Fruit fly (Drosophila melanogaster): ENCODE results near the gene cm.

cm gene

DNA sequence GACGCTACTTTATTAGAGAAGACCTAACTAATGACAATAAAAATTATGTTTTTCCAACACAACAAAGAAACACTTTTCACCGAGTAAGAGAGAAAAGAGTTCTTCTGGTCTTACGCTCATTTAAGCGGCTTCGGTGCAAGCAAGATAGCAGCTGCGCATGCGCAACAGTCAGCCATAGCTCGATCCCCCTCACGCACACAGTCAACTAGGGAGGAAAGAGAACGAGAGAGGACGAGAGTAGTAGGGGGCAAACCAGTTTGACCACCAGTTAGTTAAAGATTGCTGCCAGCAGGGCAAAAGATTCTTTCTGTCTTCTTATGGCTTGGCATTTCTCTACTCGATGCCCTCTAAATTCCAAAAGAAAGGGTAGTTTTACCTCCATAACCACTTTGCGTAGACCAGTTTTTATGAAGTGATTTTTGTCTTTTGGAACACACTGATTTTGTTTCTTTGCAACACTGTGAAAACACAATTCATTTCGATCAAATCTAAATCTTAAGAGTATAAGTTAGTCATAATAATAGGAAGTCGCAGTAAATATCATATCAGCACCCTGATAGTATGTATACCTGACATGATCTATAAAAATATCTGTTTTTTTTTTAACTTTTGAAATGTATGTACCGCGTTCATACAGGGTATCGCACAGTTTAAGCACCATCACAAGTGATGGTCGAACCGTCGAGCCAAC is 10.4 kb downstream of the cm start (continued):
- peak; percentile 29 for TF ChIP-seq CG3919 (GFP tag; optimal IDR thresholded peaks at IDR 0.05)
- TF ChIP-seq Hr38 (GFP tag; optimal IDR thresholded peaks at IDR 0.05): no peak
- no peak for TF ChIP-seq CG11762 (GFP tag; optimal IDR thresholded peaks at IDR 0.05; ENCODE audit: insufficient read depth)
- peak; percentile 60 for TF ChIP-seq CG10631 (GFP tag; optimal IDR thresholded peaks at IDR 0.05)
- no peak for TF ChIP-seq Met (GFP tag; optimal IDR thresholded peaks at IDR 0.05)
- TF ChIP-seq CG1621 (tag; optimal IDR thresholded peaks at IDR 0.05): no peak
- no peak for TF ChIP-seq Eip93F (GFP tag; optimal IDR thresholded peaks at IDR 0.05)
- no peak for TF ChIP-seq CG6854 (GFP tag; optimal IDR thresholded peaks at IDR 0.05)
- peak; percentile 52 for TF ChIP-seq pdm3 (GFP tag; optimal IDR thresholded peaks at IDR 0.05)
- TF ChIP-seq Sox15 (GFP tag; optimal IDR thresholded peaks at IDR 0.05): no peak
- TF ChIP-seq CG8119 (GFP tag; IDR thresholded peaks at IDR 0.05): no peak
- no peak for TF ChIP-seq CG9139 (GFP tag; optimal IDR thresholded peaks at IDR 0.05)
- no peak; the same call in 1 of the 2 replicates for TF ChIP-seq CG15336 (GFP tag; IDR thresholded peaks at IDR 0.05)
- no peak for TF ChIP-seq fd85E (GFP tag; optimal IDR thresholded peaks at IDR 0.05)
- peak; percentile 16 for TF ChIP-seq net (GFP tag; optimal IDR thresholded peaks at IDR 0.05)
- TF ChIP-seq cyc (GFP tag; optimal IDR thresholded peaks at IDR 0.05): peak; percentile 38
- peak; percentile 29 for TF ChIP-seq CG31627 (GFP tag; optimal IDR thresholded peaks at IDR 0.05)
- TF ChIP-seq Smox (GFP tag; optimal IDR thresholded peaks at IDR 0.05): peak; percentile 42
- peak; percentile 28 for TF ChIP-seq dsx (GFP tag; optimal IDR thresholded peaks at IDR 0.05; ENCODE audit: poor library complexity, severe bottlenecking)
- peak; percentile 37 for TF ChIP-seq OdsH (GFP tag; optimal IDR thresholded peaks at IDR 0.05)
- peak; percentile 46 for TF ChIP-seq acj6 (GFP tag; optimal IDR thresholded peaks at IDR 0.05)
- TF ChIP-seq Eip78C (GFP tag): peak; percentile 81
- TF ChIP-seq CG3032 (tag; optimal IDR thresholded peaks at IDR 0.05): no peak
- no peak for TF ChIP-seq Gug (GFP tag; IDR thresholded peaks at IDR 0.05)
- no peak for TF ChIP-seq CG11294 (GFP tag; IDR thresholded peaks at IDR 0.05)
- TF ChIP-seq Hr4 (GFP tag; optimal IDR thresholded peaks at IDR 0.05): peak; percentile 49

DNA sequence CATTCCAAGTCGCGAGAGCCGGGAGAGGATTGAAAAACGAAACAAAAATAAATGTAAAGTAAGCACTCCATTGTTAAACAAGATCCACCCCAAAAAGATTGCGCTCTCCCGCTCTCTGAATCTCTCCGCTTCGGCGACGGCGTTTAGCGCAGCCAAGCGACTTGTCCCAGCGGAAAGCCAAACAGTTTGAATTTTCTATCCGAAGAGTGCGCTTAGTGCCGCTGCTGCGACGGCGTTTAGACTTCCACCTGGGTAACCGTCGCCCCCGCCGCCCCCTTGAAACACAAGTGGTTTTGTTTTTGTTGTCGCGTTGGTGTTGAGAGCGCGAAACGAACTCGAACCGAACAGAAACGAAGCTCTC is 12.5 kb downstream of the cm start, which contains the start of gene Inx2:
Gene Inx2 (plus strand): TSS at position 181 of the 361 bp plus-strand sequence.
- TF ChIP-seq CG9139 (GFP tag; optimal IDR thresholded peaks at IDR 0.05) (peak; percentile 42), CG6276 (GFP tag; optimal IDR thresholded peaks at IDR 0.05) (peak; percentile 5), dsx (GFP tag; optimal IDR thresholded peaks at IDR 0.05; ENCODE audit: poor library complexity, severe bottlenecking) (peak; percentile 39), Met (GFP tag; optimal IDR thresholded peaks at IDR 0.05) (no peak), CG31627 (GFP tag; optimal IDR thresholded peaks at IDR 0.05) (no peak), CG6163 (GFP tag; IDR thresholded peaks at IDR 0.05) (peak; percentile 74; the same call in 2 of the 3 replicates), esn (GFP tag; optimal IDR thresholded peaks at IDR 0.05) (no peak), Sox102F (GFP tag; optimal IDR thresholded peaks at IDR 0.05) (peak; percentile 22), ss (GFP tag; optimal IDR thresholded peaks at IDR 0.05) (peak; percentile 25 to 29), net (GFP tag; optimal IDR thresholded peaks at IDR 0.05) (no peak), CG8119 (GFP tag; IDR thresholded peaks at IDR 0.05) (peak; percentile 71), CG3919 (GFP tag; optimal IDR thresholded peaks at IDR 0.05) (peak; percentile 13), Eip75B (GFP tag; optimal IDR thresholded peaks at IDR 0.05) (no peak), Sox14 (GFP tag; optimal IDR thresholded peaks at IDR 0.05) (peak; percentile 22), svp (GFP tag) (peak; percentile 59), fd85E (GFP tag; optimal IDR thresholded peaks at IDR 0.05) (peak; percentile 15), CG6854 (GFP tag; optimal IDR thresholded peaks at IDR 0.05) (peak; percentile 79), Eip78C (GFP tag) (peak; percentile 32), CG15336 (GFP tag; IDR thresholded peaks at IDR 0.05) (peak; percentile 48; the same call in 1 of the 2 replicates), vri (GFP tag; optimal IDR thresholded peaks at IDR 0.05) (peak; percentile 65), eg (GFP tag; IDR thresholded peaks at IDR 0.05) (peak; percentile 62; the same call in 1 of the 3 replicates), Lpt (GFP tag; optimal IDR thresholded peaks at IDR 0.05) (peak; percentile 24), fkh (GFP tag; optimal IDR thresholded peaks at IDR 0.05) (peak; percentile 71), Gug (GFP tag; IDR thresholded peaks at IDR 0.05) (0 out of 2 replicates have a peak, but pooled peaks have one; percentile 8), CG1621 (tag; optimal IDR thresholded peaks at IDR 0.05) (peak; percentile 17)
